ENCODE assay signal across 1 fruit fly cellular context in the genomic region with DNA sequence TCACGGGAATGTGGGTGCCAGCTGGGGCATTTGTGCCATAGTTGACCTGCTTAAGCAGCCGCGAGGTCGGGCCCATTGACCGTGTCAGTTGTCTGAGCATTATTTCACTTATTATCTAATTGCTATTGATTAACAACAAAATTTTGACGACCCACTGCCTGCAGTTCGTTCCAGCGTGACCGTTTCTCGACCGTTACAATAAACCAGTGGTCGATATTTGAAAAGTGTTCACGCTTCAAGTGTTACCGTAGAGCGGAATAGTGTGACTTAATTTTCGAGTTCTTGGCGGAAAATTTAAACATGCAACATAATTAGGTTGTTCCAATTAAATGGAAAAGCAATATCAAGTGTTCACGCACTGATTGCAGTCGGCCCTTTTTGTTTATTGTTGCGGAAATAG.
TF ChIP-seq lines count a peak whose summit lies in the region.

A gene (minus strand): TSS at position 190 of the 400 bp plus-strand sequence.

TF ChIP-seq in whole organism, embryonic, 481 proteins besides CTCF, POLR2A, EP300 and RAD21 (continued from another document):
- TF ChIP-seq maf-S (GFP tag; optimal IDR thresholded peaks at IDR 0.05; lab: Kevin White, UChicago) (no peak), CG3281 (GFP tag; optimal IDR thresholded peaks at IDR 0.05; lab: Kevin White, UChicago) (no peak), CG14014 (GFP tag; IDR thresholded peaks at IDR 0.05; lab: Robert Waterston, UW) (no peak), CG1529 (GFP tag; optimal IDR thresholded peaks at IDR 0.05; lab: Kevin White, UChicago) (no peak), odd (GFP tag; optimal IDR thresholded peaks at IDR 0.05; lab: Kevin White, UChicago) (no peak), CG14710 (tag; optimal IDR thresholded peaks at IDR 0.05; lab: Kevin White, UChicago) (peak; percentile 72), insv (GFP tag; optimal IDR thresholded peaks at IDR 0.05; lab: Kevin White, UChicago) (no peak), sima (GFP tag; optimal IDR thresholded peaks at IDR 0.05; lab: Kevin White, UChicago) (no peak), pho (GFP tag; optimal IDR thresholded peaks at IDR 0.05; lab: Kevin White, UChicago) (no peak), CG10959 (GFP tag; IDR thresholded peaks at IDR 0.05; lab: Robert Waterston, UW) (no peak), hth (optimal IDR thresholded peaks at IDR 0.05; lab: Kevin White, UChicago) (no peak), CG11696 (GFP tag; IDR thresholded peaks at IDR 0.05; lab: Robert Waterston, UW) (no peak), amos (GFP tag; IDR thresholded peaks at IDR 0.05; lab: Robert Waterston, UW; ENCODE audit: partially characterized antibody) (peak; percentile 58; the same call in 1 of the 2 replicates), CG31388 (GFP tag; optimal IDR thresholded peaks at IDR 0.05; lab: Kevin White, UChicago) (no peak), Sry-δ (GFP tag; optimal IDR thresholded peaks at IDR 0.05; lab: Kevin White, UChicago) (peak; percentile 55), YL-1 (GFP tag; optimal IDR thresholded peaks at IDR 0.05; lab: Kevin White, UChicago) (peak; percentile 69), NK7.1 (GFP tag; optimal IDR thresholded peaks at IDR 0.05; lab: Kevin White, UChicago) (no peak), Mad (GFP tag; optimal IDR thresholded peaks at IDR 0.05; lab: Kevin White, UChicago) (no peak), CG14860 (GFP tag; IDR thresholded peaks at IDR 0.05; lab: Robert Waterston, UW; ENCODE audit: partially characterized antibody) (no peak), prd (optimal IDR thresholded peaks at IDR 0.05; lab: Kevin White, UChicago) (no peak), prd (GFP tag; IDR thresholded peaks at IDR 0.05; lab: Robert Waterston, UW) (no peak), chm (GFP tag; IDR thresholded peaks at IDR 0.05; lab: Robert Waterston, UW) (no peak), CG7745 (tag; optimal IDR thresholded peaks at IDR 0.05; lab: Kevin White, UChicago) (no peak), Gsc (GFP tag; IDR thresholded peaks at IDR 0.05; lab: Robert Waterston, UW) (no peak), CG17612 (GFP tag; IDR thresholded peaks at IDR 0.05; lab: Robert Waterston, UW) (no peak), CG16779 (GFP tag; IDR thresholded peaks at IDR 0.05; lab: Robert Waterston, UW) (no peak), CG14050 (GFP tag; IDR thresholded peaks at IDR 0.05; lab: Robert Waterston, UW) (no peak), ato (GFP tag; IDR thresholded peaks at IDR 0.05; lab: Robert Waterston, UW; ENCODE audit: partially characterized antibody) (0 out of 2 replicates have a peak, but pooled peaks have one; percentile 45), CG17802 (tag; optimal IDR thresholded peaks at IDR 0.05; lab: Kevin White, UChicago) (no peak), CG2120 (GFP tag; optimal IDR thresholded peaks at IDR 0.05; lab: Kevin White, UChicago) (no peak), lmd (GFP tag; IDR thresholded peaks at IDR 0.05; lab: Robert Waterston, UW) (no peak), sens (GFP tag; lab: Kevin White, UChicago) (peak; percentile 48), CG17186 (GFP tag; optimal IDR thresholded peaks at IDR 0.05; lab: Kevin White, UChicago) (peak; percentile 45), CG2202 (tag; optimal IDR thresholded peaks at IDR 0.05; lab: Kevin White, UChicago) (no peak), pita (GFP tag; optimal IDR thresholded peaks at IDR 0.05; lab: Kevin White, UChicago) (no peak), CG1024 (GFP tag; IDR thresholded peaks at IDR 0.05; lab: Robert Waterston, UW) (no peak), B-H1 (GFP tag; IDR thresholded peaks at IDR 0.05; lab: Robert Waterston, UW) (no peak), CG5180 (GFP tag; optimal IDR thresholded peaks at IDR 0.05; lab: Kevin White, UChicago) (no peak), CG33213 (GFP tag; optimal IDR thresholded peaks at IDR 0.05; lab: Kevin White, UChicago) (peak; percentile 75), CG4820 (GFP tag; optimal IDR thresholded peaks at IDR 0.05; lab: Kevin White, UChicago) (no peak), dmrt11E (tag; optimal IDR thresholded peaks at IDR 0.05; lab: Kevin White, UChicago) (no peak), CG7963 (GFP tag; IDR thresholded peaks at IDR 0.05; lab: Robert Waterston, UW; ENCODE audit: partially characterized antibody) (no peak), CG42726 (GFP tag; IDR thresholded peaks at IDR 0.05; lab: Robert Waterston, UW; ENCODE audit: partially characterized antibody) (no peak), stwl (tag; optimal IDR thresholded peaks at IDR 0.05; lab: Kevin White, UChicago) (peak; percentile 66), lov (optimal IDR thresholded peaks at IDR 0.05; lab: Kevin White, UChicago) (no peak), lov (GFP tag; IDR thresholded peaks at IDR 0.05; lab: Robert Waterston, UW) (no peak), CG8388 (GFP tag; optimal IDR thresholded peaks at IDR 0.05; lab: Kevin White, UChicago) (no peak), gro (GFP tag; optimal IDR thresholded peaks at IDR 0.05; lab: Kevin White, UChicago) (peak; percentile 40), ac (GFP tag; optimal IDR thresholded peaks at IDR 0.05; lab: Kevin White, UChicago) (no peak), CG9437 (GFP tag; optimal IDR thresholded peaks at IDR 0.05; lab: Kevin White, UChicago) (no peak), Tbp (GFP tag; optimal IDR thresholded peaks at IDR 0.05; lab: Kevin White, UChicago) (no peak), CG11085 (GFP tag; IDR thresholded peaks at IDR 0.05; lab: Robert Waterston, UW) (no peak), grau (tag; optimal IDR thresholded peaks at IDR 0.05; lab: Kevin White, UChicago) (peak; percentile 21), h (optimal IDR thresholded peaks at IDR 0.05; lab: Kevin White, UChicago) (no peak), Dfd (GFP tag; optimal IDR thresholded peaks at IDR 0.05; lab: Kevin White, UChicago) (no peak), sug (tag; optimal IDR thresholded peaks at IDR 0.05; lab: Kevin White, UChicago) (peak; percentile 53), Hmr (GFP tag; optimal IDR thresholded peaks at IDR 0.05; lab: Kevin White, UChicago) (peak; percentile 46), E2f2 (GFP tag; IDR thresholded peaks at IDR 0.05; lab: Robert Waterston, UW) (peak; percentile 97), unpg (GFP tag; optimal IDR thresholded peaks at IDR 0.05; lab: Kevin White, UChicago) (no peak), Optix (GFP tag; IDR thresholded peaks at IDR 0.05; lab: Robert Waterston, UW) (no peak), CG8478 (optimal IDR thresholded peaks at IDR 0.05; lab: Kevin White, UChicago) (no peak), HLH3B (GFP tag; IDR thresholded peaks at IDR 0.05; lab: Robert Waterston, UW) (no peak), CG1647 (GFP tag; optimal IDR thresholded peaks at IDR 0.05; lab: Kevin White, UChicago) (no peak)
TF ChIP-seq in whole organism, embryonic: peak in this region for 106.
